Worm (Caenorhabditis elegans) whole organism, L4 larva: ENCODE data around the gene F53F1.6.

Experiments
- F49E8.2 ChIP-seq: sonication (generic microtip); optimal IDR thresholded peaks from 2 replicates; lab custom pipeline; 2016; ENCODE audit warnings: missing compliant biosample characterization, mild to moderate bottlenecking, missing genetic modification characterization, borderline replicate concordance
- Y75B8A.6 ChIP-seq: fragments of 200-800 bp; sonication (Bioruptor generic); IDR thresholded peaks from 2 replicates; pipeline ENCODE4 v1.3.6; 2022; ENCODE audit warnings: missing genetic modification reagents, missing genetic modification characterization, missing compliant biosample characterization
- ZK546.5 ChIP-seq, 2 experiments: sonication (generic microtip); optimal IDR thresholded peaks; 2 replicates each; lab custom pipeline; 2017; ENCODE audit warnings: missing biosample characterization in 2 of 2, missing genetic modification characterization in 2 of 2
- aha-1 ChIP-seq: fragments of 150-350 bp; peaks from one replicate; lab custom pipeline; 2014; ENCODE audit warnings: missing biosample characterization, missing genetic modification characterization
- dpl-1 ChIP-seq: fragments of 150-350 bp; optimal IDR thresholded peaks from 2 replicates; lab custom pipeline; 2014; ENCODE audit warnings: missing biosample characterization, missing genetic modification reagents, missing genetic modification characterization
- fkh-10 ChIP-seq: fragments of 150-350 bp; optimal IDR thresholded peaks from 2 replicates; lab custom pipeline; 2014; ENCODE audit warnings: missing biosample characterization, missing genetic modification reagents, missing genetic modification characterization
- lin-15B ChIP-seq: fragments of 150-350 bp; sonication (generic microtip); optimal IDR thresholded peaks from 3 replicates; lab custom pipeline; 2014; ENCODE audit warnings: missing biosample characterization, missing genetic modification characterization
- lin-39 ChIP-seq: fragments of 150-350 bp; optimal IDR thresholded peaks from 2 replicates; lab custom pipeline; 2014; ENCODE audit warnings: missing biosample characterization, missing genetic modification reagents, missing genetic modification characterization
- nhr-10 ChIP-seq: fragments of 150-350 bp; optimal IDR thresholded peaks from 2 replicates; lab custom pipeline; 2014; ENCODE audit warnings: missing biosample characterization, missing genetic modification characterization
- nhr-25 ChIP-seq: sonication (generic microtip); optimal IDR thresholded peaks from 2 replicates; lab custom pipeline; 2017; ENCODE audit warnings: missing genetic modification characterization, mild to moderate bottlenecking, missing compliant biosample characterization, antibody characterized with exemption, moderate library complexity, borderline replicate concordance; ENCODE audit not compliant: insufficient read depth
- pha-4 ChIP-seq, 2 experiments: fragments of 150-350 bp in 1 of 2; fragments of 200-800 bp in 1 of 2; sonication (Bioruptor generic) in 1 of 2; IDR thresholded peaks in 1 of 2; optimal IDR thresholded peaks in 1 of 2; 2 replicates each; pipeline versions ENCODE4 v1.3.6 to Lab custom; 2014 to 2022; ENCODE audit warnings: missing genetic modification characterization in 2 of 2, missing genetic modification reagents in 2 of 2, missing biosample characterization in 1 of 2, missing compliant biosample characterization in 1 of 2
- saeg-2 ChIP-seq: fragments of 200-800 bp; sonication (Bioruptor generic); IDR thresholded peaks from 2 replicates; pipeline ENCODE4 v1.3.6; 2022; ENCODE audit warnings: missing genetic modification reagents, missing genetic modification characterization, missing compliant biosample characterization
- set-16 ChIP-seq: fragments of 200-800 bp; sonication (Bioruptor generic); IDR thresholded peaks from 2 replicates; pipeline ENCODE4 v1.3.6; 2022; ENCODE audit warnings: missing genetic modification reagents, missing genetic modification characterization, missing compliant biosample characterization
- ztf-11 ChIP-seq: fragments of 150-350 bp; optimal IDR thresholded peaks from 2 replicates; lab custom pipeline; 2014; ENCODE audit warnings: missing biosample characterization, missing genetic modification characterization

DNA sequence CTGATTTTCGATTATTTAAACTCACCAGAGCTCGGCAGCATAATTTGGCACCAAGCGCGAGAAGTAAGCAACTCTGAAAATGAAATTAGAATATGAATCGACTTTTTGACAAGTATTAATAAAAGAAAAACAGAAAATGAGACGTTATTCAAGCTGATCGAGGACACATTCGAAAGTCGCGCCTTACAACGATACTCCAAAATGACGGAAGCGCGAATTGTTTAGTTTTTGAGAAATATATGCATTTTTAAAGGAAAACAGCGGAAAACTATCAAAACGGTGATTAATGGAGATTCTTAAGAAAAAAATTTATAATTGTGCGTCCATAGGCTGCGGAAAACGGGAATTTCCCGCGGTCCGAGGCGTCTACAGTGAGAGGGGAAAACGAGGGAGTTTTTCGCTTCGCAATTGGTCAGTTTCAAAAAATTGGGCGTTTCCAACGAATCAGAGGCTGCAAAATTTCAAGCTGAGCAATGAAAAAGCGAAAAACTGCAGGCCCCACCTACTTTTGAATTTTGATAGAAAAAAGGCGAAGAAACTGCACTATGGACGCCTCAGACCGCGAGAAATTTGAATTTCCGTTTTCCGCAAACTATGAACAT, 20.2 kb upstream of the F53F1.6 start, which contains the start of gene mes-4:
- TF ChIP-seq nhr-25 (no peak), ztf-11 (tag; lab: Kevin White, UChicago) (no peak), set-16 (GFP tag; lab: Robert Waterston, UW) (no peak), nhr-10 (no peak), Y75B8A.6 (GFP tag; lab: Robert Waterston, UW) (no peak), F49E8.2 (tag; lab: Kevin White, UChicago) (no peak), fkh-10 (GFP tag; lab: Kevin White, UChicago) (no peak), dpl-1 (GFP tag; lab: Kevin White, UChicago) (peak; percentile 53), ZK546.5 (tag; optimal IDR thresholded peaks at IDR 0.05; lab: Kevin White, UChicago) (no peak), aha-1 (tag; lab: Kevin White, UChicago) (no peak), lin-15B (tag; lab: Kevin White, UChicago) (no peak), saeg-2 (GFP tag; lab: Robert Waterston, UW) (no peak), pha-4 (GFP tag; IDR thresholded peaks at IDR 0.05; lab: Robert Waterston, UW) (no peak), pha-4 (tag; optimal IDR thresholded peaks at IDR 0.05; lab: Kevin White, UChicago) (no peak), lin-39 (no peak)
